Worm (Caenorhabditis elegans): ENCODE data around the gene fbxb-9.

ce11 chrIV:11150844-11151243, 11.5 kb downstream of the fbxb-9 start, which contains the start of gene C08F8.2:
- TF ChIP-seq pqm-1 (tag; optimal IDR thresholded peaks at IDR 0.05): no peak
- TF ChIP-seq fkh-10 (GFP tag; optimal IDR thresholded peaks at IDR 0.05): no peak

All from whole organism, late embryonic.